Fruit fly (Drosophila melanogaster) whole organism, embryonic: ENCODE data around the gene CG17839.

ENCODE experiments used
- Atf6 ChIP-seq: fragments of 200-800 bp; sonication (Bioruptor generic); IDR thresholded peaks from 2 replicates; pipeline ENCODE4 v1.3.6; 2022; ENCODE audit warnings: missing biosample characterization, missing genetic modification characterization
- CG10209 ChIP-seq: fragments of 200-800 bp; sonication (Bioruptor generic); optimal IDR thresholded peaks from 3 replicates; lab custom pipeline; 2017; ENCODE audit warnings: missing biosample characterization, mild to moderate bottlenecking, missing genetic modification characterization, missing genetic modification reagents
- CG10267 ChIP-seq: fragments of 200-800 bp; sonication (Bioruptor generic); optimal IDR thresholded peaks from 2 replicates; lab custom pipeline; 2018; ENCODE audit warnings: missing biosample characterization, mild to moderate bottlenecking, missing genetic modification characterization, moderate library complexity
- CG10431 ChIP-seq: fragments of 200-800 bp; sonication (Bioruptor generic); optimal IDR thresholded peaks from 3 replicates; lab custom pipeline; 2018; ENCODE audit warnings: missing biosample characterization, mild to moderate bottlenecking, missing genetic modification characterization
- CG12219 ChIP-seq: fragments of 200-800 bp; sonication (Bioruptor generic); optimal IDR thresholded peaks from 3 replicates; lab custom pipeline; 2018; ENCODE audit warnings: missing biosample characterization, mild to moderate bottlenecking, missing genetic modification characterization
- CG12236 ChIP-seq: fragments of 200-800 bp; sonication (Bioruptor generic); optimal IDR thresholded peaks from 2 replicates; lab custom pipeline; 2016; ENCODE audit warnings: missing biosample characterization, missing genetic modification characterization
- CG12299 ChIP-seq: fragments of 200-800 bp; sonication (Bioruptor generic); optimal IDR thresholded peaks from 2 replicates; lab custom pipeline; 2018; ENCODE audit warnings: missing biosample characterization, mild to moderate bottlenecking, missing genetic modification characterization
- CG12659 ChIP-seq: fragments of 200-800 bp; sonication (Bioruptor generic); optimal IDR thresholded peaks from 3 replicates; lab custom pipeline; 2017; ENCODE audit warnings: mild to moderate bottlenecking, missing biosample characterization, missing genetic modification reagents, missing genetic modification characterization
- CG12942 ChIP-seq: fragments of 200-800 bp; sonication (Bioruptor generic); optimal IDR thresholded peaks from 3 replicates; lab custom pipeline; 2016; ENCODE audit warnings: missing biosample characterization, missing genetic modification characterization
- CG13424 ChIP-seq: fragments of 200-800 bp; sonication (Bioruptor generic); optimal IDR thresholded peaks from 2 replicates; lab custom pipeline; 2019; ENCODE audit warnings: missing biosample characterization, mild to moderate bottlenecking, missing genetic modification characterization, moderate library complexity
- CG15073 ChIP-seq: fragments of 200-800 bp; sonication (Bioruptor generic); optimal IDR thresholded peaks from 2 replicates; lab custom pipeline; 2016; ENCODE audit warnings: missing biosample characterization, missing genetic modification characterization
- CG1529 ChIP-seq: fragments of 200-800 bp; sonication (Bioruptor generic); optimal IDR thresholded peaks from 3 replicates; lab custom pipeline; 2018; ENCODE audit warnings: missing biosample characterization, missing genetic modification characterization
- CG15479 ChIP-seq: fragments of 200-800 bp; sonication (Bioruptor generic); optimal IDR thresholded peaks from 3 replicates; lab custom pipeline; 2019; ENCODE audit warnings: missing biosample characterization, mild to moderate bottlenecking, missing genetic modification characterization, moderate library complexity
- CG1603 ChIP-seq: fragments of 200-800 bp; sonication (Bioruptor generic); optimal IDR thresholded peaks from 2 replicates; lab custom pipeline; 2019; ENCODE audit warnings: missing biosample characterization, mild to moderate bottlenecking, missing genetic modification characterization, moderate library complexity
- CG18619 ChIP-seq: fragments of 200-800 bp; sonication (Bioruptor generic); optimal IDR thresholded peaks from 3 replicates; lab custom pipeline; 2017; ENCODE audit warnings: missing biosample characterization, mild to moderate bottlenecking, missing genetic modification characterization
- CG2889 ChIP-seq: fragments of 200-800 bp; sonication (Bioruptor generic); IDR thresholded peaks from 3 replicates; pipeline ENCODE4 v1.3.6; 2022; ENCODE audit warnings: missing biosample characterization, missing genetic modification characterization
- CG33557 ChIP-seq: fragments of 200-800 bp; sonication (Bioruptor generic); optimal IDR thresholded peaks from 2 replicates; lab custom pipeline; 2019; ENCODE audit warnings: missing biosample characterization, mild to moderate bottlenecking, missing genetic modification characterization, moderate library complexity
- CG42726 ChIP-seq: fragments of 200-800 bp; sonication (Bioruptor generic); IDR thresholded peaks from 2 replicates; pipeline ENCODE4 v1.3.6; 2022; ENCODE audit warnings: missing biosample characterization, missing genetic modification characterization; ENCODE audit not compliant: partially characterized antibody
- CG4617 ChIP-seq: fragments of 200-800 bp; sonication (Bioruptor generic); optimal IDR thresholded peaks from 3 replicates; lab custom pipeline; 2016; ENCODE audit warnings: missing biosample characterization, missing genetic modification characterization, borderline replicate concordance
- CG6254 ChIP-seq: fragments of 200-800 bp; sonication (Bioruptor generic); optimal IDR thresholded peaks from 3 replicates; lab custom pipeline; 2017; ENCODE audit warnings: mild to moderate bottlenecking, missing biosample characterization, missing genetic modification reagents, missing genetic modification characterization
- CG6272 ChIP-seq: fragments of 200-800 bp; sonication (Bioruptor generic); IDR thresholded peaks from 2 replicates; pipeline ENCODE4 v1.3.6; 2022; ENCODE audit warnings: missing biosample characterization, missing genetic modification characterization
- CG7839 ChIP-seq: fragments of 200-800 bp; sonication (Bioruptor generic); optimal IDR thresholded peaks from 3 replicates; lab custom pipeline; 2018; ENCODE audit warnings: missing biosample characterization, mild to moderate bottlenecking, missing genetic modification characterization, moderate library complexity
- D ChIP-seq, 2 experiments: fragments of 200-800 bp in 1 of 2; fragments of >200 bp in 1 of 2; sonication (Bioruptor generic) in 1 of 2; optimal IDR thresholded peaks; 2 replicates in 1 of 2; 3 replicates in 1 of 2; lab custom pipeline; 2017; ENCODE audit warnings: mild to moderate bottlenecking in 1 of 2, missing biosample characterization in 1 of 2, missing genetic modification characterization in 1 of 2, missing genetic modification reagents in 1 of 2
- Drgx ChIP-seq: fragments of 200-800 bp; sonication (Bioruptor generic); IDR thresholded peaks from 2 replicates; pipeline ENCODE4 v1.3.6; 2022; ENCODE audit warnings: missing biosample characterization, missing genetic modification characterization
- Gug ChIP-seq: fragments of 200-800 bp; sonication (Bioruptor generic); IDR thresholded peaks from 4 replicates; pipeline ENCODE4 v1.3.6; 2022; ENCODE audit warnings: missing biosample characterization, missing genetic modification characterization
- Hand ChIP-seq: fragments of 200-800 bp; sonication (Bioruptor generic); optimal IDR thresholded peaks from 2 replicates; lab custom pipeline; 2017; ENCODE audit warnings: mild to moderate bottlenecking, missing biosample characterization, missing genetic modification reagents, missing genetic modification characterization
- Hmr ChIP-seq: fragments of 200-800 bp; sonication (Bioruptor generic); optimal IDR thresholded peaks from 3 replicates; lab custom pipeline; 2017; ENCODE audit warnings: mild to moderate bottlenecking, missing biosample characterization, missing genetic modification reagents, missing genetic modification characterization
- Hr3 ChIP-seq: fragments of 200-800 bp; sonication (Bioruptor generic); optimal IDR thresholded peaks from 3 replicates; lab custom pipeline; 2016; ENCODE audit warnings: missing biosample characterization, missing genetic modification characterization
- Lim3 ChIP-seq: fragments of 200-800 bp; sonication (Bioruptor generic); IDR thresholded peaks from 2 replicates; pipeline ENCODE4 v1.3.6; 2022; ENCODE audit warnings: missing biosample characterization, missing genetic modification characterization
- Rfx ChIP-seq: fragments of 200-800 bp; sonication (Bioruptor generic); IDR thresholded peaks from 2 replicates; pipeline ENCODE4 v1.3.6; 2022; ENCODE audit warnings: missing biosample characterization, missing genetic modification characterization
- Sox100B ChIP-seq: fragments of 200-800 bp; sonication (Bioruptor generic); optimal IDR thresholded peaks from 3 replicates; lab custom pipeline; 2018; ENCODE audit warnings: missing biosample characterization, mild to moderate bottlenecking, missing genetic modification characterization
- Vsx1 ChIP-seq: fragments of 200-800 bp; sonication (Bioruptor generic); optimal IDR thresholded peaks from 2 replicates; lab custom pipeline; 2017; ENCODE audit warnings: missing biosample characterization, mild to moderate bottlenecking, missing genetic modification characterization, missing genetic modification reagents
- abd-A ChIP-seq: fragments of 200-800 bp; sonication (Bioruptor generic); optimal IDR thresholded peaks from 3 replicates; lab custom pipeline; 2019; ENCODE audit warnings: missing biosample characterization, mild to moderate bottlenecking, missing genetic modification characterization, moderate library complexity
- aop ChIP-seq: fragments of 200-800 bp; sonication (Bioruptor generic); IDR thresholded peaks from 2 replicates; pipeline ENCODE4 v1.3.6; 2022; ENCODE audit warnings: missing biosample characterization, missing genetic modification characterization
- ase ChIP-seq: fragments of 200-800 bp; sonication (Bioruptor generic); IDR thresholded peaks from 3 replicates; pipeline ENCODE4 v1.3.6; 2022; ENCODE audit warnings: missing biosample characterization, missing genetic modification characterization
- dmrt11E ChIP-seq: fragments of 200-800 bp; sonication (Bioruptor generic); optimal IDR thresholded peaks from 3 replicates; lab custom pipeline; 2018; ENCODE audit warnings: missing biosample characterization, mild to moderate bottlenecking, missing genetic modification characterization, moderate library complexity
- eve ChIP-seq, 2 experiments: fragments of >200 bp; optimal IDR thresholded peaks; 2 replicates each; lab custom pipeline; 2017; ENCODE audit warnings: missing biosample characterization in 2 of 2, missing genetic modification characterization in 2 of 2
- gcm2 ChIP-seq: fragments of 200-800 bp; sonication (Bioruptor generic); optimal IDR thresholded peaks from 2 replicates; lab custom pipeline; 2016; ENCODE audit warnings: missing biosample characterization, missing genetic modification characterization
- lmd ChIP-seq: fragments of 200-800 bp; sonication (Bioruptor generic); IDR thresholded peaks from 2 replicates; pipeline ENCODE4 v1.3.6; 2022; ENCODE audit warnings: missing biosample characterization, missing genetic modification characterization
- pan ChIP-seq, 4 experiments: fragments of >200 bp in 3 of 4; fragments of 200-800 bp in 1 of 4; sonication (Bioruptor generic) in 1 of 4; optimal IDR thresholded peaks in 3 of 4; IDR thresholded peaks in 1 of 4; 2 replicates each; pipeline versions ENCODE4 v1.3.6 to Lab custom; 2017 to 2022; ENCODE audit warnings: missing biosample characterization in 2 of 4, missing genetic modification characterization in 2 of 4, mixed read lengths in 1 of 4
- pb ChIP-seq: fragments of 200-800 bp; sonication (Bioruptor generic); optimal IDR thresholded peaks from 3 replicates; lab custom pipeline; 2016; ENCODE audit warnings: missing biosample characterization, missing genetic modification characterization
- row ChIP-seq: fragments of 200-800 bp; sonication (Bioruptor generic); IDR thresholded peaks from 3 replicates; pipeline ENCODE4 v1.3.6; 2022; ENCODE audit warnings: missing biosample characterization, missing genetic modification characterization
- schlank ChIP-seq: fragments of 200-800 bp; sonication (Bioruptor generic); optimal IDR thresholded peaks from 2 replicates; lab custom pipeline; 2018; ENCODE audit warnings: missing biosample characterization, mild to moderate bottlenecking, missing genetic modification characterization
- sna ChIP-seq: fragments of 200-800 bp; sonication (Bioruptor generic); IDR thresholded peaks from 2 replicates; pipeline ENCODE4 v1.3.6; 2022; ENCODE audit warnings: missing biosample characterization, missing genetic modification characterization; ENCODE audit not compliant: partially characterized antibody
- sob ChIP-seq: fragments of 200-800 bp; sonication (Bioruptor generic); IDR thresholded peaks from 2 replicates; pipeline ENCODE4 v1.3.6; 2022; ENCODE audit warnings: missing biosample characterization, missing genetic modification characterization
- twi ChIP-seq: fragments of 200-800 bp; optimal IDR thresholded peaks from 2 replicates; lab custom pipeline; 2019; ENCODE audit warnings: missing biosample characterization, mild to moderate bottlenecking, missing genetic modification characterization, moderate library complexity
- z ChIP-seq: fragments of 200-800 bp; sonication (Bioruptor generic); IDR thresholded peaks from 3 replicates; pipeline ENCODE4 v1.3.6; 2022; ENCODE audit warnings: missing biosample characterization, missing genetic modification characterization

The CG17839 gene

DNA sequence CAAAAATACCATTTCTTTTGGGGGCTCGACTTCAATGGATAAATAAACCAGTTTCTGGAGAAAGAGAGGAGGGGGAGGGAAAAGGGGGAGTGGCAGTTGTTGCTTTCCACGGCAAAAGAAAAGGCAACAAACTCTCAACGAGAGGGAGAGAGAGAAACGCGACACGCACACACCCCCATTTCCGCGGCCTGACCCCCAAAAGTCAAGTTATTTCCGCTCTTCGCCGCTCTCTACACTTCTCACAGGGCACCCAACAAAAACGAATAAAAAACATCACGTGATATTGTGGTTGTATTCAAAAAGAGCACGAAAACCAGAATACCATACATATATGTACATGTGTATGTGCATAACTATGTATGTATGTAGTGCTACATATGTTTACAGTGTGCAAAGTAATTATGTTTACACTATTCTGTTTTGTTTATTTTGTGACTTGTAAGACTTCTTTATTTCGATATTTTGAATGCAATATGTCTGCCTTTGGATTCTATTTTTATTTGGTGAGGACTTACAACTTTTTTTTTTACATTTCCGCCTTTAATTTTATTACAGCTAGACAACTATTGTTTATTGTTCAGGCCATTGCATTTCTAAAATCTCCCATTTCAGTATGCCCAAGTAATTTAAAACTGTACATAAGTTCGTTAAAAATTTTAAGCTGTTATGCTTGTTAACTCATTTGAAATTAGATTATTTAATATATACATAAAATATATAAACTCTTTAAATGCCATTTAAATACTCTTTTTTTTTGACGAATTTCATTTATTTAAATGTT lies 23.7 kb upstream of the CG17839 start (continued):
- TF ChIP-seq abd-A (peak; percentile 98), Drgx (GFP tag; lab: Robert Waterston, UW) (peak; percentile 71), Atf6 (GFP tag; lab: Robert Waterston, UW) (peak; percentile 35; the same call in 1 of the 2 replicates), D (optimal IDR thresholded peaks at IDR 0.05; lab: Kevin White, UChicago) (no peak), D (GFP tag; optimal IDR thresholded peaks at IDR 0.05; lab: Kevin White, UChicago) (peak; percentile 71), CG15073 (GFP tag; lab: Kevin White, UChicago) (no peak), CG10209 (peak; percentile 76), CG12236 (GFP tag; lab: Kevin White, UChicago) (peak; percentile 20), schlank (tag; lab: Kevin White, UChicago) (peak; percentile 8), CG1529 (GFP tag; lab: Kevin White, UChicago) (peak; percentile 6), CG12942 (peak; percentile 7), Gug (GFP tag; lab: Robert Waterston, UW) (no peak), pb (GFP tag; lab: Kevin White, UChicago) (peak; percentile 55), twi (tag; lab: Kevin White, UChicago) (peak; percentile 69), ase (GFP tag; lab: Robert Waterston, UW) (peak; percentile 51; the same call in 1 of the 3 replicates), CG10267 (tag; lab: Kevin White, UChicago) (peak; percentile 54), Vsx1 (GFP tag; lab: Kevin White, UChicago) (peak; percentile 45), CG10431 (GFP tag; lab: Kevin White, UChicago) (peak; percentile 56), Hand (GFP tag; lab: Kevin White, UChicago) (no peak), sna (GFP tag; lab: Robert Waterston, UW) (peak; percentile 51; the same call in 1 of the 2 replicates), eve (GFP tag; optimal IDR thresholded peaks at IDR 0.05; lab: Kevin White, UChicago) (peak in 1 of 2 experiments; percentile 85), pan (optimal IDR thresholded peaks at IDR 0.05; lab: Kevin White, UChicago) (no peak), pan (GFP tag; optimal IDR thresholded peaks at IDR 0.05 in 1 of 2, IDR thresholded peaks at IDR 0.05 in 1 of 2) (peak in 1 of 2 experiments; percentile 42), CG4617 (peak; percentile 2), Hr3 (peak; percentile 59), aop (GFP tag; lab: Robert Waterston, UW) (peak; percentile 93), CG1603 (peak; percentile 63), CG15479 (GFP tag; lab: Kevin White, UChicago) (no peak), CG6254 (GFP tag; lab: Kevin White, UChicago) (peak; percentile 94), CG7839 (peak; percentile 79), z (peak; percentile 47; the same call in 1 of the 3 replicates), Hmr (GFP tag; lab: Kevin White, UChicago) (peak; percentile 72), CG13424 (tag; lab: Kevin White, UChicago) (peak; percentile 76), CG12219 (peak; percentile 65), row (peak; percentile 84), lmd (GFP tag; lab: Robert Waterston, UW) (peak; percentile 46; the same call in 1 of the 2 replicates), Rfx (GFP tag; lab: Robert Waterston, UW) (0 out of 2 replicates have a peak, but pooled peaks have one; percentile 49), CG12299 (peak; percentile 42), CG6272 (GFP tag; lab: Robert Waterston, UW) (no peak), CG33557 (GFP tag; lab: Kevin White, UChicago) (peak; percentile 77), CG42726 (GFP tag; lab: Robert Waterston, UW) (no peak), gcm2 (GFP tag; lab: Kevin White, UChicago) (no peak), Sox100B (GFP tag; lab: Kevin White, UChicago) (peak; percentile 89), CG2889 (GFP tag; lab: Robert Waterston, UW) (no peak; the same call in 2 of the 3 replicates), CG12659 (peak; percentile 76), dmrt11E (tag; lab: Kevin White, UChicago) (peak; percentile 63), CG18619 (GFP tag; lab: Kevin White, UChicago) (peak; percentile 62), Lim3 (GFP tag; lab: Robert Waterston, UW) (no peak), sob (peak; percentile 38; the same call in 1 of the 2 replicates)
